Worm (Caenorhabditis elegans): ENCODE results near the gene cat-2.

cat-2 gene

ce11 chrII:278636-279035 is 21.0 kb downstream of the cat-2 start, which contains the start of gene B0432.8:
Gene B0432.8, minus strand, starts transcription at chrII:278736.
- TF ChIP-seq pqm-1 (tag; optimal IDR thresholded peaks at IDR 0.05) (no peak), fkh-10 (GFP tag; optimal IDR thresholded peaks at IDR 0.05) (no peak), pha-4 (GFP tag; IDR thresholded peaks at IDR 0.05) (no peak), pha-4 (tag; optimal IDR thresholded peaks at IDR 0.05) (no peak), Y5F2A.4 (GFP tag; optimal IDR thresholded peaks at IDR 0.05) (no peak), F10B5.3 (tag; optimal IDR thresholded peaks at IDR 0.05) (no peak), nhr-77 (tag; optimal IDR thresholded peaks at IDR 0.05) (no peak)

DNA sequence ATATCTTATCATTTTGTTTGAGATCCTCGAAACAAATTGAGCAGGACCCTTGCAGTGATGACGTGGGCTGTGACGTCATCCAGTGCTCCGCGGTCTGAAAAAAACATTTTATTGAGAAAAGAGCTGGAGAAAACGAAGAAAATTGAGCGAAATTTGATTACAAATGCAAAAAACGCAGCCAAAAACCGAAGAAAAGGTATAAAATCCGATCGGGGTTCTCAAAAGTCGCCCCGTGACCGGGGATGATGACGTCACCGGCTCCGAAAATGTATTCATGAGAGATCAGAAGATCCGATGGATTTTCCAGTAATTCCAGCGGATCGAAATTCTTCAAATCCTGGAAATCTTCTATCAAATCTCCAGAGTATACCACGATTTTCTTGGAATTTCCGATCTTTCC is 24.9 kb downstream of the cat-2 start, which contains the start of gene trul-1:
Gene trul-1 (minus strand): TSS at position 101 of the 400 bp plus-strand sequence.
- TF ChIP-seq fkh-10 (GFP tag; optimal IDR thresholded peaks at IDR 0.05) (no peak), ZK337.2 (GFP tag; IDR thresholded peaks at IDR 0.05) (no peak), nhr-102 (tag; optimal IDR thresholded peaks at IDR 0.05) (no peak), hmg-1.1 (GFP tag; IDR thresholded peaks at IDR 0.05) (no peak), arid-1 (GFP tag; conservative IDR thresholded peaks at IDR 0.05) (no peak), tag-97 (GFP tag; IDR thresholded peaks at IDR 0.05) (no peak), mdl-1 (tag; optimal IDR thresholded peaks at IDR 0.05) (no peak), hif-1 (tag; optimal IDR thresholded peaks at IDR 0.05) (no peak), attf-4 (tag; optimal IDR thresholded peaks at IDR 0.05) (no peak), set-16 (GFP tag; IDR thresholded peaks at IDR 0.05) (no peak), ztf-7 (tag; optimal IDR thresholded peaks at IDR 0.05) (no peak), dmd-9 (GFP tag; IDR thresholded peaks at IDR 0.05) (no peak), vab-7 (GFP tag; IDR thresholded peaks at IDR 0.05) (no peak), nhr-41 (GFP tag; IDR thresholded peaks at IDR 0.05) (no peak), duxl-1 (tag; optimal IDR thresholded peaks at IDR 0.05; ENCODE audit: poor library complexity) (no peak), snpc-4 (tag; optimal IDR thresholded peaks at IDR 0.05) (no peak), Y75B8A.6 (GFP tag; IDR thresholded peaks at IDR 0.05) (no peak), daf-12 (tag; optimal IDR thresholded peaks at IDR 0.05) (no peak), unc-39 (tag; optimal IDR thresholded peaks at IDR 0.05) (no peak)

DNA sequence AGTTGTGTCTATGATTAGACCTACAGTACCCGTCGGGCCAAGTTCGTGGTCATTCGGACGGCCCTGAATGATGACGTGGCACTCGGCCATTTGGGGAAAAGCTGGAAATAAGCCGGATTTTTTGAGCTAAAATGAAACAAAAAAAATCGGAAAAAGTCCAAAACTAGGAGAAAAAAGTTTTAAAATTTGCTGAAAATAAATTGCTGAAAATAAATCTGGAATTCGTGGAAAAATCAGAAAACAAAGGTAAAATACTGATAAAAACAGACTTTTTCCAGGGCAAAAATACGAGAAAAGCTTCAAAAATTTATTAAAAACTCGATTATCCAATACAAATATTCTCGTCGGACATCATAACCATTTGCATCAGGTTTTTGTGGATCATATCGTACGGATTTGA is 26.0 kb downstream of the cat-2 start, which contains the start of gene B0432.9:
Gene B0432.9 (minus strand): TSS at position 101 of the 400 bp plus-strand sequence.
- TF ChIP-seq tra-1 (GFP tag; IDR thresholded peaks at IDR 0.05): no peak
- no peak for TF ChIP-seq ces-1 (GFP tag; optimal IDR thresholded peaks at IDR 0.05)
- no peak for TF ChIP-seq nhr-42 (GFP tag; IDR thresholded peaks at IDR 0.05)
- no peak for TF ChIP-seq nhr-10 (tag; optimal IDR thresholded peaks at IDR 0.05)
- TF ChIP-seq F26F4.8 (GFP tag; conservative IDR thresholded peaks at IDR 0.05): no peak
- no peak for TF ChIP-seq Y48G9A.11 (GFP tag; IDR thresholded peaks at IDR 0.05)

DNA sequence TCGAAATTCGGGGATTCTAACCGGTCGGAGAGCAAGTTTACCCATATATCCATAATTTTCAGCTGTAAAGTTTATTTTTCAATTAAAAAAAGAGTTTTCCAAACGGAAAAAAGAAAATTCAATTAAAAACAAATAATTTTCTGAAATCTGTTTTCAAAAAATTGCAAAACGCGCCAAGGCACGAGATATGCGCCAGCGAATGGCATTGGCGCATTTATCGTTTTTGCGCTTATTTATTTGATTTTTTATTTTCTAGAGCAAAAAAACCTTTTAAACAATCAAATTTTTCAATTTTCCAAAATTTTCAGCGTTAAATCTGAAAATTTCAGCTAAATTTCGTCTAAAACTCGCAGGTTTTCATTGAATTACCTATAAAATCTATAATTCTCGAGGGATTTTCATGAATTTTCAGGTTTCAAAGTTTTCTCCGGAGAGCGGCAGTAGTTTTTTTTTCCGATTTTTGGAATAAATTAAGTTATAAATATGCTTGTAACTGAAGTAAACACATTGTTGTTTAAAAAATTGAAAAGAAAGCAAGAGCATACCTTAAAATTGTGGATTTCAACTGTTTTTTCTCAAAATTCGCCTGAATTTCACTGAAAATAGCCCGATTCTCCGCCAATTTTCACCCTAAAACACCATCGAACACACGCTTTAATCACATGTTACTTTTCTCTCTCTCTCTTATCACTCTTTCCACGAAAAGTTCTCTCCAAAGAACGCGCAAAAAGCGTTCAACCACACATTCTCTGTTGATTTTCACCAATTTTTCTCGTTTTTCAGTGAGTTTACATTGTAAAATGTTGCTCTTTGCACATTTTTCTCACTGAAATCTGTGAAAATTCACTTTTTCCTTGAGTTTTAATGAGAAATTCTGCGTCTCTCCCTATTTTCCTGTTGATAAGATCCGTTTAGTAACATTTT is 28.3 kb downstream of the cat-2 start, which contains the start of gene B0432.10:
Gene B0432.10 (minus strand): TSS at position 649 of the 924 bp plus-strand sequence.
- TF ChIP-seq dmd-6 (GFP tag; IDR thresholded peaks at IDR 0.05): peak; percentile 71
- no peak for TF ChIP-seq nhr-111 (GFP tag; optimal IDR thresholded peaks at IDR 0.05)
- TF ChIP-seq aha-1 (tag): peak; percentile 95
- TF ChIP-seq pha-4 (GFP tag; IDR thresholded peaks at IDR 0.05): peak; percentile 51; the same call in 1 of the 2 replicates
- TF ChIP-seq pha-4 (tag; optimal IDR thresholded peaks at IDR 0.05): peak; percentile 92
- TF ChIP-seq saeg-2 (GFP tag; IDR thresholded peaks at IDR 0.05): no peak
- TF ChIP-seq arid-1 (GFP tag; conservative IDR thresholded peaks at IDR 0.05): 0 out of 2 replicates have a peak, but pooled peaks have one; percentile 44
- TF ChIP-seq ceh-20 (GFP tag; IDR thresholded peaks at IDR 0.05): peak; percentile 62; the same call in 1 of the 2 replicates
- TF ChIP-seq lin-38 (GFP tag; IDR thresholded peaks at IDR 0.05): peak; percentile 86
- TF ChIP-seq snpc-1.2 (GFP tag; IDR thresholded peaks at IDR 0.05): no peak
- peak in 1 of 2 experiments; percentile 7 for TF ChIP-seq hif-1 (tag; optimal IDR thresholded peaks at IDR 0.05)
- TF ChIP-seq dve-1 (tag; optimal IDR thresholded peaks at IDR 0.05; ENCODE audit: insufficient read depth): peak; percentile 86
- TF ChIP-seq unc-62 (GFP tag; optimal IDR thresholded peaks at IDR 0.05 in 1 of 2): peak in 1 of 2 experiments; percentile 77
- TF ChIP-seq unc-62 (tag; optimal IDR thresholded peaks at IDR 0.05): no peak
- TF ChIP-seq ZK546.5 (tag; optimal IDR thresholded peaks at IDR 0.05): no peak
- TF ChIP-seq duxl-1 (tag; optimal IDR thresholded peaks at IDR 0.05; ENCODE audit: poor library complexity): peak; percentile 61
- TF ChIP-seq dpl-1 (GFP tag; optimal IDR thresholded peaks at IDR 0.05): peak; percentile 96
- TF ChIP-seq lin-13 (GFP tag; optimal IDR thresholded peaks at IDR 0.05): peak; percentile 62
- peak; percentile 19 for TF ChIP-seq pqm-1 (tag; optimal IDR thresholded peaks at IDR 0.05)
- TF ChIP-seq nhr-48 (tag; optimal IDR thresholded peaks at IDR 0.05): no peak
